Worm (Caenorhabditis elegans) whole organism, L2 larva: ENCODE results near the gene Y67D8B.3.

ENCODE experiments used
- aly-2 ChIP-seq: fragments of 150-350 bp; optimal IDR thresholded peaks from 2 replicates; lab custom pipeline; 2014; ENCODE audit warnings: missing biosample characterization, missing genetic modification characterization
- ceh-82 ChIP-seq: fragments of 150-350 bp; optimal IDR thresholded peaks from 2 replicates; lab custom pipeline; 2014; ENCODE audit warnings: missing biosample characterization, missing genetic modification characterization
- crh-2 ChIP-seq: sonication (generic microtip); optimal IDR thresholded peaks from 2 replicates; lab custom pipeline; 2017; ENCODE audit warnings: missing biosample characterization, missing genetic modification characterization
- fos-1 ChIP-seq: fragments of 150-350 bp; optimal IDR thresholded peaks from 2 replicates; lab custom pipeline; 2014; ENCODE audit warnings: missing biosample characterization, missing genetic modification characterization
- lin-13 ChIP-seq: fragments of 150-350 bp; optimal IDR thresholded peaks from 2 replicates; lab custom pipeline; 2014; ENCODE audit warnings: missing biosample characterization, missing genetic modification reagents, missing genetic modification characterization
- nhr-12 ChIP-seq: fragments of 150-350 bp; optimal IDR thresholded peaks from 2 replicates; lab custom pipeline; 2014; ENCODE audit warnings: missing biosample characterization, missing genetic modification characterization
- nhr-23 ChIP-seq: fragments of 150-350 bp; optimal IDR thresholded peaks from 2 replicates; lab custom pipeline; 2014; ENCODE audit warnings: missing biosample characterization, missing genetic modification reagents, missing genetic modification characterization
- skn-1 ChIP-seq: sonication (generic microtip); optimal IDR thresholded peaks from 2 replicates; lab custom pipeline; 2017; ENCODE audit warnings: missing biosample characterization, missing genetic modification characterization
- snpc-4 ChIP-seq: fragments of 150-350 bp; optimal IDR thresholded peaks from 2 replicates; lab custom pipeline; 2014; ENCODE audit warnings: missing biosample characterization, missing genetic modification characterization
- unc-39 ChIP-seq: fragments of 150-350 bp; optimal IDR thresholded peaks from 2 replicates; lab custom pipeline; 2014; ENCODE audit warnings: missing biosample characterization, missing genetic modification characterization
- unc-62 ChIP-seq: fragments of 150-350 bp; optimal IDR thresholded peaks from 2 replicates; lab custom pipeline; 2014; ENCODE audit warnings: missing biosample characterization, missing genetic modification reagents, missing genetic modification characterization

- TF ChIP-seq ceh-82 (tag; lab: Kevin White, UChicago) (no peak), crh-2 (no peak), aly-2 (tag; lab: Kevin White, UChicago) (no peak), snpc-4 (no peak), nhr-23 (tag; lab: Kevin White, UChicago) (no peak), skn-1 (tag; lab: Kevin White, UChicago) (no peak), lin-13 (GFP tag; lab: Kevin White, UChicago) (no peak), unc-39 (no peak), fos-1 (tag; lab: Kevin White, UChicago) (no peak), unc-62 (no peak), nhr-12 (no peak)
Observed at ce11 chrIV:3182920-3183319, 19.1 kb downstream of the Y67D8B.3 start.
